Worm (Caenorhabditis elegans) whole organism, young adult: ENCODE data around the gene T12G3.2.
A peak's percentile ranks its signal among the peaks of the same experiment; 100 is the strongest.

ENCODE experiments used
- B0019.2 ChIP-seq: fragments of 200-800 bp; sonication (Bioruptor generic); conservative IDR thresholded peaks from 2 replicates; pipeline ENCODE4 v1.3.6; 2022; ENCODE audit warnings: missing genetic modification reagents, missing genetic modification characterization, missing compliant biosample characterization
- B0035.1 ChIP-seq: sonication (generic microtip); optimal IDR thresholded peaks from 2 replicates; lab custom pipeline; 2016; ENCODE audit warnings: missing genetic modification characterization, mild to moderate bottlenecking, missing compliant biosample characterization, missing genotype, missing genetic modification reagents
- F10E7.11 ChIP-seq: sonication (generic microtip); optimal IDR thresholded peaks from 2 replicates; lab custom pipeline; 2017; ENCODE audit warnings: mild to moderate bottlenecking, missing genetic modification characterization, moderate library complexity, missing compliant biosample characterization
- F33H1.4 ChIP-seq: fragments of 200-800 bp; sonication (Bioruptor generic); IDR thresholded peaks from 2 replicates; pipeline ENCODE4 v1.3.6; 2022; ENCODE audit warnings: missing genetic modification reagents, missing genetic modification characterization, missing compliant biosample characterization
- K11D2.4 ChIP-seq: fragments of 200-800 bp; sonication (Bioruptor generic); IDR thresholded peaks from 2 replicates; pipeline ENCODE4 v1.3.6; 2022; ENCODE audit warnings: missing genetic modification reagents, missing genetic modification characterization, missing compliant biosample characterization
- K12H6.12 ChIP-seq: fragments of 200-800 bp; sonication (Bioruptor generic); optimal IDR thresholded peaks from 2 replicates; lab custom pipeline; 2018; ENCODE audit warnings: mild to moderate bottlenecking, missing genetic modification characterization, missing compliant biosample characterization
- T07F8.4 ChIP-seq: sonication (generic microtip); optimal IDR thresholded peaks from 2 replicates; lab custom pipeline; 2016; ENCODE audit warnings: mild to moderate bottlenecking, missing genetic modification characterization, moderate library complexity, missing compliant biosample characterization
- Y53G8AR.9 ChIP-seq: fragments of 200-800 bp; sonication (Bioruptor generic); conservative IDR thresholded peaks from 2 replicates; pipeline ENCODE4 v1.3.6; 2022; ENCODE audit warnings: missing genetic modification reagents, missing genetic modification characterization, missing compliant biosample characterization
- Y79H2A.3 ChIP-seq: fragments of 200-800 bp; sonication (Bioruptor generic); conservative IDR thresholded peaks from 2 replicates; pipeline ENCODE4 v1.3.6; 2022; ENCODE audit warnings: missing genetic modification reagents, missing genetic modification characterization, missing compliant biosample characterization
- attf-3 ChIP-seq: fragments of 200-800 bp; sonication (Bioruptor generic); conservative IDR thresholded peaks from 2 replicates; pipeline ENCODE4 v1.3.6; 2022; ENCODE audit warnings: missing genetic modification reagents, missing genetic modification characterization, missing compliant biosample characterization
- attf-5 ChIP-seq: fragments of 200-800 bp; sonication (Bioruptor generic); optimal IDR thresholded peaks from 2 replicates; lab custom pipeline; 2018; ENCODE audit warnings: mild to moderate bottlenecking, missing genetic modification characterization, missing compliant biosample characterization
- ccch-3 ChIP-seq: fragments of 200-800 bp; sonication (Bioruptor generic); optimal IDR thresholded peaks from 2 replicates; lab custom pipeline; 2018; ENCODE audit warnings: mild to moderate bottlenecking, missing genetic modification characterization, missing compliant biosample characterization
- ceh-27 ChIP-seq: fragments of 200-800 bp; sonication (Bioruptor generic); optimal IDR thresholded peaks from 2 replicates; lab custom pipeline; 2018; ENCODE audit warnings: mild to moderate bottlenecking, missing genetic modification characterization, moderate library complexity, missing compliant biosample characterization
- ceh-40 ChIP-seq: fragments of 200-800 bp; sonication (Bioruptor generic); IDR thresholded peaks from 2 replicates; pipeline ENCODE4 v1.3.6; 2022; ENCODE audit warnings: missing genetic modification characterization, missing compliant biosample characterization
- ceh-79 ChIP-seq: sonication (generic microtip); optimal IDR thresholded peaks from 2 replicates; lab custom pipeline; 2017; ENCODE audit warnings: mild to moderate bottlenecking, missing genetic modification characterization, missing compliant biosample characterization
- ceh-91 ChIP-seq: fragments of 200-800 bp; sonication (Bioruptor generic); IDR thresholded peaks from 2 replicates; pipeline ENCODE4 v1.3.6; 2022; ENCODE audit warnings: missing genetic modification reagents, missing genetic modification characterization, missing compliant biosample characterization
- dox-1 ChIP-seq: fragments of 200-800 bp; sonication (Bioruptor generic); IDR thresholded peaks from 2 replicates; pipeline ENCODE4 v1.3.6; 2022; ENCODE audit warnings: missing genetic modification reagents, missing genetic modification characterization, missing compliant biosample characterization
- dpff-1 ChIP-seq: sonication (generic microtip); optimal IDR thresholded peaks from 2 replicates; lab custom pipeline; 2017; ENCODE audit warnings: mild to moderate bottlenecking, missing genetic modification characterization, missing compliant biosample characterization
- dpl-1 ChIP-seq: fragments of 150-350 bp; optimal IDR thresholded peaks from 2 replicates; lab custom pipeline; 2014; ENCODE audit warnings: missing biosample characterization, missing genetic modification reagents, missing genetic modification characterization
- efl-1 ChIP-seq: fragments of 150-350 bp; optimal IDR thresholded peaks from 2 replicates; lab custom pipeline; 2014; ENCODE audit warnings: missing biosample characterization, missing genetic modification reagents, missing genetic modification characterization
- egrh-3 ChIP-seq: fragments of 200-800 bp; sonication (Bioruptor generic); IDR thresholded peaks from 2 replicates; pipeline ENCODE4 v1.3.6; 2022; ENCODE audit warnings: missing genetic modification reagents, missing genetic modification characterization, missing compliant biosample characterization
- ets-4 ChIP-seq: fragments of 200-800 bp; sonication (Bioruptor generic); optimal IDR thresholded peaks from 2 replicates; lab custom pipeline; 2018; ENCODE audit warnings: mild to moderate bottlenecking, missing genetic modification characterization, missing compliant biosample characterization
- hmg-1.2 ChIP-seq: fragments of 200-800 bp; sonication (Bioruptor generic); IDR thresholded peaks from 2 replicates; pipeline ENCODE4 v1.3.6; 2022; ENCODE audit warnings: missing genetic modification reagents, missing genetic modification characterization, missing compliant biosample characterization
- hmg-20 ChIP-seq: fragments of 200-800 bp; sonication (Bioruptor generic); IDR thresholded peaks from 2 replicates; pipeline ENCODE4 v1.3.6; 2022; ENCODE audit warnings: missing genetic modification reagents, missing genetic modification characterization, missing compliant biosample characterization
- hrde-1 ChIP-seq: sonication (generic microtip); optimal IDR thresholded peaks from 2 replicates; lab custom pipeline; 2016; ENCODE audit warnings: missing genetic modification characterization, mild to moderate bottlenecking, missing compliant biosample characterization, moderate library complexity, missing genotype, missing genetic modification reagents, borderline replicate concordance
- let-607 ChIP-seq, 2 experiments: fragments of 200-800 bp in 1 of 2; sonication (Bioruptor generic) in 1 of 2; sonication (generic microtip) in 1 of 2; optimal IDR thresholded peaks; 2 replicates each; lab custom pipeline; 2016 to 2018; ENCODE audit warnings: mild to moderate bottlenecking in 2 of 2, missing compliant biosample characterization in 2 of 2, missing genetic modification characterization in 2 of 2, moderate library complexity in 2 of 2, missing genotype in 1 of 2
- lin-26 ChIP-seq: fragments of 200-800 bp; sonication (Bioruptor generic); IDR thresholded peaks from 2 replicates; pipeline ENCODE4 v1.3.6; 2022; ENCODE audit warnings: missing genetic modification reagents, missing genetic modification characterization, missing compliant biosample characterization
- lin-40 ChIP-seq: sonication (generic microtip); optimal IDR thresholded peaks from 2 replicates; lab custom pipeline; 2016; ENCODE audit warnings: missing genetic modification characterization, mild to moderate bottlenecking, missing compliant biosample characterization, missing genotype, missing genetic modification reagents
- lir-1 ChIP-seq: fragments of 200-800 bp; sonication (Bioruptor generic); conservative IDR thresholded peaks from 2 replicates; pipeline ENCODE4 v1.3.6; 2022; ENCODE audit warnings: missing genetic modification reagents, missing genetic modification characterization, missing compliant biosample characterization
- madf-3 ChIP-seq: fragments of 200-800 bp; sonication (Bioruptor generic); IDR thresholded peaks from 2 replicates; pipeline ENCODE4 v1.3.6; 2022; ENCODE audit warnings: missing genetic modification reagents, missing genetic modification characterization, missing compliant biosample characterization
- mel-28 ChIP-seq: sonication (generic microtip); optimal IDR thresholded peaks from 2 replicates; lab custom pipeline; 2016; ENCODE audit warnings: borderline replicate concordance, mild to moderate bottlenecking, missing genetic modification characterization, missing compliant biosample characterization
- nhr-90 ChIP-seq: sonication (generic microtip); optimal IDR thresholded peaks from 2 replicates; lab custom pipeline; 2016; ENCODE audit warnings: missing genotype, mild to moderate bottlenecking, missing genetic modification characterization, missing compliant biosample characterization
- somi-1 ChIP-seq: fragments of 200-800 bp; sonication (Bioruptor generic); optimal IDR thresholded peaks from 2 replicates; lab custom pipeline; 2018; ENCODE audit warnings: mild to moderate bottlenecking, missing genetic modification characterization, missing compliant biosample characterization
- zfh-2 ChIP-seq: fragments of 200-800 bp; sonication (Bioruptor generic); conservative IDR thresholded peaks from 2 replicates; pipeline ENCODE4 v1.3.6; 2022; ENCODE audit warnings: missing genetic modification reagents, missing genetic modification characterization, missing compliant biosample characterization
- zim-3 ChIP-seq: sonication (generic microtip); optimal IDR thresholded peaks from 2 replicates; lab custom pipeline; 2017; ENCODE audit warnings: mild to moderate bottlenecking, missing genetic modification characterization, moderate library complexity, missing compliant biosample characterization
- ztf-22 ChIP-seq: fragments of 200-800 bp; sonication (Bioruptor generic); optimal IDR thresholded peaks from 2 replicates; lab custom pipeline; 2018; ENCODE audit warnings: mild to moderate bottlenecking, missing genetic modification characterization, moderate library complexity, missing compliant biosample characterization
- ztf-3 ChIP-seq: fragments of 200-800 bp; sonication (Bioruptor generic); optimal IDR thresholded peaks from 2 replicates; lab custom pipeline; 2018; ENCODE audit warnings: mild to moderate bottlenecking, missing genetic modification characterization, missing compliant biosample characterization
- ztf-6 ChIP-seq: fragments of 200-800 bp; sonication (Bioruptor generic); IDR thresholded peaks from 2 replicates; pipeline ENCODE4 v1.3.6; 2022; ENCODE audit warnings: missing genetic modification reagents, missing genetic modification characterization, missing compliant biosample characterization

T12G3.2 gene

ce11 chrIV:12012439-12013003, 34.2 kb downstream of the T12G3.2 start:
- peak; percentile 4 for TF ChIP-seq K12H6.12 (tag; lab: Kevin White, UChicago)
- TF ChIP-seq Y53G8AR.9 (GFP tag; lab: Robert Waterston, UW) = no peak
- TF ChIP-seq hmg-1.2 (GFP tag; lab: Robert Waterston, UW) = peak; percentile 85
- TF ChIP-seq zfh-2 (GFP tag; lab: Robert Waterston, UW) = peak; percentile 93
- TF ChIP-seq T07F8.4 = no peak
- no peak for TF ChIP-seq ztf-6 (GFP tag; lab: Robert Waterston, UW)

ce11 chrIV:12010859-12011258, 35.9 kb downstream of the T12G3.2 start, which contains the start of the genes ZK617.26 and unc-22:
ZK617.26 (minus strand) TSS chrIV:12010959.
unc-22 (minus strand) TSS chrIV:12011007.
- TF ChIP-seq lin-26 (GFP tag; lab: Robert Waterston, UW) = no peak
- TF ChIP-seq ceh-40 = no peak
- TF ChIP-seq B0035.1 (tag; lab: Kevin White, UChicago) = no peak
- no peak for TF ChIP-seq dpff-1 (tag; lab: Kevin White, UChicago)
- TF ChIP-seq Y79H2A.3 = no peak
- TF ChIP-seq ztf-3 (GFP tag; lab: Kevin White, UChicago) = no peak
- TF ChIP-seq zim-3 (tag; lab: Kevin White, UChicago) = no peak
- no peak for TF ChIP-seq K11D2.4 (GFP tag; lab: Robert Waterston, UW)
- no peak for TF ChIP-seq attf-3

- TF ChIP-seq ceh-79 (no peak), ztf-22 (GFP tag; lab: Kevin White, UChicago) (peak; percentile 6), somi-1 (GFP tag; lab: Kevin White, UChicago) (peak; percentile 26), zfh-2 (GFP tag; lab: Robert Waterston, UW) (peak; percentile 97), attf-5 (peak; percentile 15), hmg-1.2 (GFP tag; lab: Robert Waterston, UW) (0 out of 2 replicates have a peak, but pooled peaks have one; percentile 14), F10E7.11 (tag; lab: Kevin White, UChicago) (no peak), mel-28 (tag; lab: Kevin White, UChicago) (no peak), egrh-3 (GFP tag; lab: Robert Waterston, UW) (peak; percentile 68; the same call in 1 of the 2 replicates), dox-1 (GFP tag; lab: Robert Waterston, UW) (no peak)
These were observed 36.4 kb downstream of the T12G3.2 start for ce11 chrIV:12010377-12010776.

- TF ChIP-seq somi-1 (GFP tag; lab: Kevin White, UChicago) (peak; percentile 50), ccch-3 (GFP tag; lab: Kevin White, UChicago) (no peak), B0019.2 (GFP tag; lab: Robert Waterston, UW) (no peak)
- TF ChIP-seq, all 124 proteins: peak for 1
These were observed 37.6 kb downstream of the T12G3.2 start for ce11 chrIV:12009046-12009674.

ce11 chrIV:12005090-12005770, 41.5 kb downstream of the T12G3.2 start:
- TF ChIP-seq ceh-27 (GFP tag; lab: Kevin White, UChicago) (no peak), dox-1 (GFP tag; lab: Robert Waterston, UW) (peak; percentile 48; the same call in 1 of the 2 replicates), madf-3 (GFP tag; lab: Robert Waterston, UW) (no peak), ets-4 (GFP tag; lab: Kevin White, UChicago) (no peak), let-607 (tag; optimal IDR thresholded peaks at IDR 0.05; lab: Kevin White, UChicago) (peak in 1 of 2 experiments; percentile 49), lin-40 (tag; lab: Kevin White, UChicago) (no peak), ceh-91 (GFP tag; lab: Robert Waterston, UW) (no peak), hrde-1 (tag; lab: Kevin White, UChicago) (peak; percentile 52), hmg-20 (GFP tag; lab: Robert Waterston, UW) (no peak), lir-1 (no peak), efl-1 (peak; percentile 6), ztf-6 (GFP tag; lab: Robert Waterston, UW) (no peak), F33H1.4 (GFP tag; lab: Robert Waterston, UW) (no peak), nhr-90 (tag; lab: Kevin White, UChicago) (peak; percentile 67), K12H6.12 (tag; lab: Kevin White, UChicago) (no peak), dpl-1 (GFP tag; lab: Kevin White, UChicago) (no peak), lin-26 (GFP tag; lab: Robert Waterston, UW) (peak; percentile 80)
